Fruit fly (Drosophila melanogaster) whole organism, embryonic: ENCODE measurements around the gene CG1354.
A peak's percentile ranks its signal among the peaks of the same experiment; 100 is the strongest.

ENCODE experiments used
- Ada2b ChIP-seq: fragments of 200-800 bp; sonication (Bioruptor generic); IDR thresholded peaks from 2 replicates; pipeline ENCODE4 v1.3.6; 2022; ENCODE audit warnings: missing biosample characterization, missing genetic modification characterization
- Atf6 ChIP-seq: fragments of 200-800 bp; sonication (Bioruptor generic); IDR thresholded peaks from 2 replicates; pipeline ENCODE4 v1.3.6; 2022; ENCODE audit warnings: missing biosample characterization, missing genetic modification characterization
- Awh ChIP-seq: fragments of 200-800 bp; sonication (Bioruptor generic); IDR thresholded peaks from 2 replicates; pipeline ENCODE4, ENCODE4 v1.3.6; 2022; ENCODE audit warnings: missing biosample characterization, missing genetic modification characterization
- Bgb ChIP-seq: fragments of 200-800 bp; sonication (Bioruptor generic); IDR thresholded peaks from 2 replicates; pipeline ENCODE4 v1.3.6; 2022; ENCODE audit warnings: missing biosample characterization, missing genetic modification characterization; ENCODE audit not compliant: partially characterized antibody
- CG10274 ChIP-seq: fragments of 200-800 bp; sonication (Bioruptor generic); optimal IDR thresholded peaks from 3 replicates; lab custom pipeline; 2017; ENCODE audit warnings: missing biosample characterization, mild to moderate bottlenecking, missing genetic modification characterization
- CG10431 ChIP-seq: fragments of 200-800 bp; sonication (Bioruptor generic); optimal IDR thresholded peaks from 3 replicates; lab custom pipeline; 2018; ENCODE audit warnings: missing biosample characterization, mild to moderate bottlenecking, missing genetic modification characterization
- CG11085 ChIP-seq: fragments of 200-800 bp; sonication (Bioruptor generic); IDR thresholded peaks from 2 replicates; pipeline ENCODE4 v1.3.6; 2022; ENCODE audit warnings: missing biosample characterization, missing genetic modification characterization
- CG13775 ChIP-seq: fragments of 200-800 bp; sonication (Bioruptor generic); optimal IDR thresholded peaks from 3 replicates; lab custom pipeline; 2017; ENCODE audit warnings: missing biosample characterization, mild to moderate bottlenecking, missing genetic modification characterization
- CG15479 ChIP-seq: fragments of 200-800 bp; sonication (Bioruptor generic); optimal IDR thresholded peaks from 3 replicates; lab custom pipeline; 2019; ENCODE audit warnings: missing biosample characterization, mild to moderate bottlenecking, missing genetic modification characterization, moderate library complexity
- CG15601 ChIP-seq: fragments of 200-800 bp; sonication (Bioruptor generic); optimal IDR thresholded peaks from 3 replicates; lab custom pipeline; 2019; ENCODE audit warnings: missing biosample characterization, mild to moderate bottlenecking, missing genetic modification characterization, moderate library complexity
- CG1647 ChIP-seq: fragments of 200-800 bp; sonication (Bioruptor generic); optimal IDR thresholded peaks from 3 replicates; lab custom pipeline; 2016; ENCODE audit warnings: missing biosample characterization, missing genetic modification characterization
- CG16779 ChIP-seq: fragments of 200-800 bp; sonication (Bioruptor generic); IDR thresholded peaks from 2 replicates; pipeline ENCODE4 v1.3.6; 2022; ENCODE audit warnings: missing biosample characterization, missing genetic modification characterization
- CG16813 ChIP-seq: fragments of 200-800 bp; sonication (Bioruptor generic); IDR thresholded peaks from 3 replicates; pipeline ENCODE4 v1.3.6; 2022; ENCODE audit warnings: missing biosample characterization, missing genetic modification characterization; ENCODE audit not compliant: partially characterized antibody
- CG16815 ChIP-seq: fragments of 200-800 bp; sonication (Bioruptor generic); optimal IDR thresholded peaks from 3 replicates; lab custom pipeline; 2017; ENCODE audit warnings: missing biosample characterization, mild to moderate bottlenecking, missing genetic modification characterization
- CG2120 ChIP-seq: fragments of 200-800 bp; sonication (Bioruptor generic); optimal IDR thresholded peaks from 3 replicates; lab custom pipeline; 2016; ENCODE audit warnings: missing biosample characterization, missing genetic modification characterization
- CG32772 ChIP-seq: fragments of 200-800 bp; sonication (Bioruptor generic); IDR thresholded peaks from 2 replicates; pipeline ENCODE4 v1.3.6; 2022; ENCODE audit warnings: missing biosample characterization, missing genetic modification characterization
- CG34224 ChIP-seq: fragments of 200-800 bp; sonication (Bioruptor generic); IDR thresholded peaks from 3 replicates; pipeline ENCODE4 v1.3.6; 2022; ENCODE audit warnings: missing biosample characterization, missing genetic modification characterization; ENCODE audit not compliant: partially characterized antibody
- CG4404 ChIP-seq: fragments of 200-800 bp; sonication (Bioruptor generic); IDR thresholded peaks from 2 replicates; pipeline ENCODE4 v1.3.6; 2022; ENCODE audit warnings: missing biosample characterization, missing genetic modification characterization
- CG6272 ChIP-seq: fragments of 200-800 bp; sonication (Bioruptor generic); IDR thresholded peaks from 2 replicates; pipeline ENCODE4 v1.3.6; 2022; ENCODE audit warnings: missing biosample characterization, missing genetic modification characterization
- CG8359 ChIP-seq: fragments of 200-800 bp; sonication (Bioruptor generic); optimal IDR thresholded peaks from 2 replicates; lab custom pipeline; 2017; ENCODE audit warnings: missing biosample characterization, mild to moderate bottlenecking, missing genetic modification characterization, borderline replicate concordance
- CG9797 ChIP-seq: fragments of 200-800 bp; sonication (Bioruptor generic); optimal IDR thresholded peaks from 3 replicates; lab custom pipeline; 2018; ENCODE audit warnings: missing biosample characterization, mild to moderate bottlenecking, missing genetic modification characterization
- CHES-1-like ChIP-seq: fragments of 200-800 bp; sonication (Bioruptor generic); optimal IDR thresholded peaks from 2 replicates; lab custom pipeline; 2016; ENCODE audit warnings: missing biosample characterization, missing genetic modification characterization
- Gsc ChIP-seq: fragments of 200-800 bp; sonication (Bioruptor generic); IDR thresholded peaks from 2 replicates; pipeline ENCODE4 v1.3.6; 2022; ENCODE audit warnings: missing biosample characterization, missing genetic modification characterization
- HLH3B ChIP-seq: fragments of 200-800 bp; sonication (Bioruptor generic); IDR thresholded peaks from 2 replicates; pipeline ENCODE4 v1.3.6; 2022; ENCODE audit warnings: missing biosample characterization, missing genetic modification characterization
- HLH54F ChIP-seq: fragments of 200-800 bp; sonication (Bioruptor generic); optimal IDR thresholded peaks from 3 replicates; lab custom pipeline; 2016; ENCODE audit warnings: missing biosample characterization, missing genetic modification characterization
- Hand ChIP-seq: fragments of 200-800 bp; sonication (Bioruptor generic); optimal IDR thresholded peaks from 2 replicates; lab custom pipeline; 2017; ENCODE audit warnings: mild to moderate bottlenecking, missing biosample characterization, missing genetic modification reagents, missing genetic modification characterization
- Hr39 ChIP-seq: fragments of >200 bp; optimal IDR thresholded peaks from 2 replicates; lab custom pipeline; 2017
- Kr ChIP-seq: fragments of 200-800 bp; sonication (Bioruptor generic); optimal IDR thresholded peaks from 2 replicates; lab custom pipeline; 2017; ENCODE audit warnings: missing biosample characterization, mild to moderate bottlenecking, missing genetic modification characterization
- NFAT ChIP-seq: fragments of 200-800 bp; sonication (Bioruptor generic); IDR thresholded peaks from 2 replicates; pipeline ENCODE4 v1.3.6; 2022; ENCODE audit warnings: missing biosample characterization, missing genetic modification characterization
- Nf-YB ChIP-seq: fragments of 200-800 bp; sonication (Bioruptor generic); optimal IDR thresholded peaks from 3 replicates; lab custom pipeline; 2019; ENCODE audit warnings: missing biosample characterization, mild to moderate bottlenecking, missing genetic modification characterization, moderate library complexity
- Opbp ChIP-seq: fragments of 200-800 bp; sonication (Bioruptor generic); IDR thresholded peaks from 3 replicates; pipeline ENCODE4 v1.3.6; 2022; ENCODE audit warnings: missing biosample characterization, missing genetic modification characterization; ENCODE audit not compliant: partially characterized antibody
- Rx ChIP-seq: fragments of 200-800 bp; sonication (Bioruptor generic); IDR thresholded peaks from 2 replicates; pipeline ENCODE4 v1.3.6; 2022; ENCODE audit warnings: missing biosample characterization, missing genetic modification characterization
- Six4 ChIP-seq: fragments of 200-800 bp; sonication (Bioruptor generic); optimal IDR thresholded peaks from 2 replicates; lab custom pipeline; 2016; ENCODE audit warnings: missing biosample characterization, missing genetic modification characterization
- Xrp1 ChIP-seq: fragments of 200-800 bp; sonication (Bioruptor generic); IDR thresholded peaks from 2 replicates; pipeline ENCODE4 v1.3.6; 2022; ENCODE audit warnings: missing biosample characterization, missing genetic modification characterization
- YL-1 ChIP-seq: fragments of 200-800 bp; sonication (Bioruptor generic); optimal IDR thresholded peaks from 3 replicates; lab custom pipeline; 2017; ENCODE audit warnings: missing biosample characterization, mild to moderate bottlenecking, missing genetic modification characterization
- ac ChIP-seq: fragments of 200-800 bp; sonication (Bioruptor generic); optimal IDR thresholded peaks from 3 replicates; lab custom pipeline; 2017; ENCODE audit warnings: missing biosample characterization, mild to moderate bottlenecking, missing genetic modification characterization
- bigmax ChIP-seq: fragments of 200-800 bp; sonication (Bioruptor generic); optimal IDR thresholded peaks from 2 replicates; lab custom pipeline; 2018; ENCODE audit warnings: missing biosample characterization, mild to moderate bottlenecking, missing genetic modification characterization
- cwo ChIP-seq: fragments of 200-800 bp; sonication (Bioruptor generic); optimal IDR thresholded peaks from 3 replicates; lab custom pipeline; 2017; ENCODE audit warnings: missing biosample characterization, missing genetic modification characterization, mild to moderate bottlenecking, moderate library complexity, missing genetic modification reagents
- dmrt11E ChIP-seq: fragments of 200-800 bp; sonication (Bioruptor generic); optimal IDR thresholded peaks from 3 replicates; lab custom pipeline; 2018; ENCODE audit warnings: missing biosample characterization, mild to moderate bottlenecking, missing genetic modification characterization, moderate library complexity
- esg ChIP-seq: fragments of 200-800 bp; sonication (Bioruptor generic); conservative IDR thresholded peaks from 2 replicates; pipeline ENCODE4 v1.3.6; 2022; ENCODE audit warnings: missing biosample characterization, missing genetic modification characterization
- exex ChIP-seq: fragments of 200-800 bp; sonication (Bioruptor generic); optimal IDR thresholded peaks from 4 replicates; lab custom pipeline; 2018; ENCODE audit warnings: missing biosample characterization, mild to moderate bottlenecking, missing genetic modification characterization, moderate library complexity
- gsb-n ChIP-seq: fragments of 200-800 bp; sonication (Bioruptor generic); optimal IDR thresholded peaks from 3 replicates; lab custom pipeline; 2018; ENCODE audit warnings: missing biosample characterization, mild to moderate bottlenecking, missing genetic modification characterization
- insv ChIP-seq, 2 experiments: fragments of 200-800 bp; sonication (Bioruptor generic); optimal IDR thresholded peaks; 3 replicates each; lab custom pipeline; 2016 to 2018; ENCODE audit warnings: missing biosample characterization in 2 of 2, missing genetic modification characterization in 2 of 2
- ken ChIP-seq: fragments of 200-800 bp; sonication (Bioruptor generic); IDR thresholded peaks from 3 replicates; pipeline ENCODE4 v1.3.6; 2022; ENCODE audit warnings: missing biosample characterization, missing genetic modification characterization
- lov ChIP-seq, 2 experiments: fragments of 200-800 bp in 1 of 2; fragments of >200 bp in 1 of 2; sonication (Bioruptor generic) in 1 of 2; IDR thresholded peaks in 1 of 2; optimal IDR thresholded peaks in 1 of 2; 2 replicates in 1 of 2; 3 replicates in 1 of 2; pipeline versions ENCODE4 v1.3.6 to Lab custom; 2017 to 2022; ENCODE audit warnings: missing biosample characterization in 1 of 2, missing genetic modification characterization in 1 of 2
- org-1 ChIP-seq: fragments of 200-800 bp; sonication (Bioruptor generic); optimal IDR thresholded peaks from 2 replicates; lab custom pipeline; 2017; ENCODE audit warnings: missing biosample characterization, missing genetic modification characterization
- scrt ChIP-seq: fragments of 200-800 bp; sonication (Bioruptor generic); optimal IDR thresholded peaks from 2 replicates; lab custom pipeline; 2018; ENCODE audit warnings: missing biosample characterization, mild to moderate bottlenecking, missing genetic modification characterization, moderate library complexity
- sens-2 ChIP-seq: fragments of 200-800 bp; sonication (Bioruptor generic); IDR thresholded peaks from 2 replicates; pipeline ENCODE4 v1.3.6; 2022; ENCODE audit warnings: missing biosample characterization, missing genetic modification characterization
- slbo ChIP-seq: fragments of 200-800 bp; sonication (Bioruptor generic); IDR thresholded peaks from 2 replicates; pipeline ENCODE4 v1.3.6; 2022; ENCODE audit warnings: missing biosample characterization, missing genetic modification characterization
- zf30C ChIP-seq: fragments of 200-800 bp; sonication (Bioruptor generic); optimal IDR thresholded peaks from 3 replicates; lab custom pipeline; 2018; ENCODE audit warnings: missing biosample characterization, mild to moderate bottlenecking, missing genetic modification characterization

Gene CG1354

dm6 chrX:9778545-9778944 lies at the start of gene CG1354 (continued):
- TF ChIP-seq CG16813 (no peak), org-1 (peak; percentile 18), exex (tag; lab: Kevin White, UChicago) (no peak), gsb-n (tag; lab: Kevin White, UChicago) (no peak), CG9797 (GFP tag; lab: Kevin White, UChicago) (peak; percentile 44), Hr39 (no peak), insv (GFP tag; optimal IDR thresholded peaks at IDR 0.05; lab: Kevin White, UChicago) (peak in 1 of 2 experiments; percentile 65), CG4404 (GFP tag; lab: Robert Waterston, UW) (no peak), Atf6 (GFP tag; lab: Robert Waterston, UW) (peak; percentile 38; the same call in 1 of the 2 replicates), scrt (GFP tag; lab: Kevin White, UChicago) (peak; percentile 41), Kr (GFP tag; lab: Kevin White, UChicago) (no peak), sens-2 (GFP tag; lab: Robert Waterston, UW) (no peak), CG13775 (GFP tag; lab: Kevin White, UChicago) (peak; percentile 49), cwo (GFP tag; lab: Kevin White, UChicago) (no peak), CG10431 (GFP tag; lab: Kevin White, UChicago) (peak; percentile 15), CG32772 (peak; percentile 64), CG16779 (GFP tag; lab: Robert Waterston, UW) (peak; percentile 67; the same call in 1 of the 2 replicates), Awh (GFP tag; lab: Robert Waterston, UW) (no peak), Bgb (GFP tag; lab: Robert Waterston, UW) (peak; percentile 62), Xrp1 (GFP tag; lab: Robert Waterston, UW) (peak; percentile 36; the same call in 1 of the 2 replicates), CG2120 (GFP tag; lab: Kevin White, UChicago) (peak; percentile 72), CG10274 (GFP tag; lab: Kevin White, UChicago) (no peak), CG34224 (peak; percentile 27; the same call in 1 of the 3 replicates), Nf-YB (peak; percentile 35), CG6272 (GFP tag; lab: Robert Waterston, UW) (peak; percentile 41; the same call in 1 of the 2 replicates), ken (peak; percentile 85; the same call in 2 of the 3 replicates), Ada2b (GFP tag; lab: Robert Waterston, UW) (peak; percentile 41; the same call in 1 of the 2 replicates), HLH54F (peak; percentile 50), HLH3B (GFP tag; lab: Robert Waterston, UW) (peak; percentile 71), bigmax (GFP tag; lab: Kevin White, UChicago) (peak; percentile 99), Hand (GFP tag; lab: Kevin White, UChicago) (no peak), Gsc (0 out of 2 replicates have a peak, but pooled peaks have one; percentile 6), slbo (GFP tag; lab: Robert Waterston, UW) (peak; percentile 87), CG1647 (GFP tag; lab: Kevin White, UChicago) (peak; percentile 42), CG15601 (tag; lab: Kevin White, UChicago) (peak; percentile 41), Opbp (GFP tag; lab: Robert Waterston, UW) (peak; percentile 80), ac (GFP tag; lab: Kevin White, UChicago) (no peak), dmrt11E (tag; lab: Kevin White, UChicago) (peak; percentile 9), lov (optimal IDR thresholded peaks at IDR 0.05; lab: Kevin White, UChicago) (no peak), lov (GFP tag; IDR thresholded peaks at IDR 0.05; lab: Robert Waterston, UW) (peak; percentile 84), CHES-1-like (GFP tag; lab: Kevin White, UChicago) (peak; percentile 84), NFAT (GFP tag; lab: Robert Waterston, UW) (peak; percentile 92), zf30C (no peak), esg (GFP tag; lab: Robert Waterston, UW) (peak; percentile 44), CG16815 (GFP tag; lab: Kevin White, UChicago) (peak; percentile 52), Rx (GFP tag; lab: Robert Waterston, UW) (peak; percentile 58), CG15479 (GFP tag; lab: Kevin White, UChicago) (no peak), CG8359 (no peak), YL-1 (peak; percentile 77), CG11085 (GFP tag; lab: Robert Waterston, UW) (peak; percentile 58; the same call in 1 of the 2 replicates), Six4 (peak; percentile 35)
